Worm (Caenorhabditis elegans): ENCODE measurements around the gene bath-39.

DNA sequence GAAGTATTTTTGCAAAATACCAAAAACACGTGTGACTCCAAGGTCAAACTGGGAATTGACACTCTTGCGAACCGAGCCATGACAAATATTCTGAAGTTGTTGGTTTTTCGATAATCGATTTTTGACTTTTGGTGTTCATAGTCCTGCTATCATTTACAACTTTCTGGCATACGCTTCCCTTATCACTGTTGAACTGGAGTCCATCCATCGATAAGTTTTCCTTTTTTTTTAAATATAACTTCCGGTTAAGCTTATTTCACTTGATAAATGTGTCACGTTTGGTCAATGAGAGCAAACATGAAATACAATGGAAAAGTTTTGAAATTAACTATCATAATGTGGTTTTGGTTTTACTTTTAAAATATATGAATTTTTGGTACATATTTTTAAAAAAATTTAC lies 37.6 kb upstream of the bath-39 start:
- TF ChIP-seq ama-1 (optimal IDR thresholded peaks at IDR 0.05): no peak
- TF ChIP-seq ceh-36 (tag; optimal IDR thresholded peaks at IDR 0.05): no peak
- TF ChIP-seq B0310.2 (tag; optimal IDR thresholded peaks at IDR 0.05): no peak
- TF ChIP-seq flt-1 (GFP tag; IDR thresholded peaks at IDR 0.05): no peak
- TF ChIP-seq hnd-1 (tag; optimal IDR thresholded peaks at IDR 0.05): no peak

Data from whole organism, early embryonic.